Fruit fly (Drosophila melanogaster): ENCODE results near the gene CG43153.

The CG43153 gene

dm6 chr2L:11528129-11528589 is 5.6 kb upstream of the CG43153 start, which contains the start of gene CG31705 (continued):
- TF ChIP-seq unc-4 (GFP tag; IDR thresholded peaks at IDR 0.05; ENCODE audit: partially characterized antibody) = no peak
- TF ChIP-seq CG14667 (GFP tag; IDR thresholded peaks at IDR 0.05) = peak; percentile 22; the same call in 1 of the 2 replicates
- no peak for TF ChIP-seq run (tag; optimal IDR thresholded peaks at IDR 0.05)
- no peak for TF ChIP-seq Scr (GFP tag; IDR thresholded peaks at IDR 0.05; ENCODE audit: partially characterized antibody)
- no peak for TF ChIP-seq NC2α (GFP tag; optimal IDR thresholded peaks at IDR 0.05)
- no peak for TF ChIP-seq CG6765 (GFP tag; optimal IDR thresholded peaks at IDR 0.05)
- TF ChIP-seq CG13287 (GFP tag; IDR thresholded peaks at IDR 0.05; ENCODE audit: partially characterized antibody) = no peak
- TF ChIP-seq CG1832 (GFP tag; optimal IDR thresholded peaks at IDR 0.05) = no peak
- no peak for TF ChIP-seq trem (tag; optimal IDR thresholded peaks at IDR 0.05)
- peak; percentile 70 for TF ChIP-seq CG10147 (GFP tag; optimal IDR thresholded peaks at IDR 0.05)
- no peak for TF ChIP-seq sc (optimal IDR thresholded peaks at IDR 0.05)
- TF ChIP-seq sc (GFP tag; optimal IDR thresholded peaks at IDR 0.05) = no peak
- peak; percentile 3 for TF ChIP-seq org-1 (GFP tag; optimal IDR thresholded peaks at IDR 0.05)
- TF ChIP-seq CG4404 (GFP tag; IDR thresholded peaks at IDR 0.05) = no peak
- TF ChIP-seq ttk (GFP tag; IDR thresholded peaks at IDR 0.05) = 0 out of 2 replicates have a peak, but pooled peaks have one; percentile 13
- TF ChIP-seq CG11456 (GFP tag; IDR thresholded peaks at IDR 0.05) = 0 out of 3 replicates have a peak, but pooled peaks have one; percentile 25
- TF ChIP-seq Bdp1 (GFP tag; optimal IDR thresholded peaks at IDR 0.05) = no peak
- no peak for TF ChIP-seq B-H1 (GFP tag; IDR thresholded peaks at IDR 0.05)
- no peak for TF ChIP-seq crol (GFP tag; IDR thresholded peaks at IDR 0.05)
- no peak for TF ChIP-seq en (GFP tag; optimal IDR thresholded peaks at IDR 0.05)
- TF ChIP-seq fd3F (GFP tag; optimal IDR thresholded peaks at IDR 0.05) = peak; percentile 39
- TF ChIP-seq shn (GFP tag; optimal IDR thresholded peaks at IDR 0.05) = no peak
- no peak for TF ChIP-seq zen2 (GFP tag; IDR thresholded peaks at IDR 0.05; ENCODE audit: partially characterized antibody)
- no peak for TF ChIP-seq Bgb (GFP tag; IDR thresholded peaks at IDR 0.05; ENCODE audit: partially characterized antibody)
- no peak for TF ChIP-seq Gsc (GFP tag; IDR thresholded peaks at IDR 0.05)
- peak; percentile 63 for TF ChIP-seq bcd (GFP tag; optimal IDR thresholded peaks at IDR 0.05)
- TF ChIP-seq CG18619 (GFP tag; optimal IDR thresholded peaks at IDR 0.05) = peak; percentile 48
- TF ChIP-seq slou (GFP tag; optimal IDR thresholded peaks at IDR 0.05) = peak; percentile 55
- TF ChIP-seq ewg (GFP tag; optimal IDR thresholded peaks at IDR 0.05) = no peak
- no peak for TF ChIP-seq CG13894 (tag; optimal IDR thresholded peaks at IDR 0.05)
- TF ChIP-seq CG12104 (GFP tag; optimal IDR thresholded peaks at IDR 0.05) = peak; percentile 50
- no peak for TF ChIP-seq zf30C (GFP tag; optimal IDR thresholded peaks at IDR 0.05)
- TF ChIP-seq BEAF-32 (GFP tag; optimal IDR thresholded peaks at IDR 0.05) = no peak
- no peak for TF ChIP-seq CG6272 (GFP tag; IDR thresholded peaks at IDR 0.05)
- no peak for TF ChIP-seq ken (GFP tag; IDR thresholded peaks at IDR 0.05)
- no peak for TF ChIP-seq Eip74EF (GFP tag; optimal IDR thresholded peaks at IDR 0.05)
- peak; percentile 58 for TF ChIP-seq CG15269 (tag; optimal IDR thresholded peaks at IDR 0.05)
- no peak for TF ChIP-seq CG10959 (GFP tag; IDR thresholded peaks at IDR 0.05)
- no peak for TF ChIP-seq HmgD (GFP tag; optimal IDR thresholded peaks at IDR 0.05)
- no peak for TF ChIP-seq inv (GFP tag; IDR thresholded peaks at IDR 0.05; ENCODE audit: partially characterized antibody)
- peak; percentile 90 for TF ChIP-seq Med (GFP tag)
- TF ChIP-seq chm (GFP tag; IDR thresholded peaks at IDR 0.05) = no peak
- TF ChIP-seq CG6683 (GFP tag; optimal IDR thresholded peaks at IDR 0.05) = no peak
- no peak for TF ChIP-seq MESR4 (GFP tag; optimal IDR thresholded peaks at IDR 0.05)
- no peak for TF ChIP-seq CG12236 (GFP tag; optimal IDR thresholded peaks at IDR 0.05)
- TF ChIP-seq CrebB (tag; optimal IDR thresholded peaks at IDR 0.05) = no peak
- no peak for TF ChIP-seq CG1647 (GFP tag; optimal IDR thresholded peaks at IDR 0.05)
- TF ChIP-seq Max (GFP tag; optimal IDR thresholded peaks at IDR 0.05) = peak; percentile 38
- peak; percentile 11 for TF ChIP-seq CG4820 (GFP tag; optimal IDR thresholded peaks at IDR 0.05)
- TF ChIP-seq corto (GFP tag; optimal IDR thresholded peaks at IDR 0.05) = peak; percentile 12
- no peak for TF ChIP-seq CG1603 (tag; optimal IDR thresholded peaks at IDR 0.05)
